Worm (Caenorhabditis elegans) whole organism, L2 larva: ENCODE data around the gene C25H3.3.

Experiments
- alr-1 ChIP-seq: fragments of 150-350 bp; optimal IDR thresholded peaks from 2 replicates; lab custom pipeline; 2014; ENCODE audit warnings: missing biosample characterization, missing genetic modification characterization
- ama-1 ChIP-seq: fragments of 150-350 bp; optimal IDR thresholded peaks from 2 replicates; lab custom pipeline; 2018; ENCODE audit warnings: inconsistent platforms
- blmp-1 ChIP-seq: sonication (generic microtip); optimal IDR thresholded peaks from 2 replicates; lab custom pipeline; 2017; ENCODE audit warnings: missing genetic modification characterization, mild to moderate bottlenecking, missing compliant biosample characterization, antibody characterized with exemption, moderate library complexity; ENCODE audit not compliant: insufficient read depth
- fos-1 ChIP-seq: fragments of 150-350 bp; optimal IDR thresholded peaks from 2 replicates; lab custom pipeline; 2014; ENCODE audit warnings: missing biosample characterization, missing genetic modification characterization
- lin-13 ChIP-seq: fragments of 150-350 bp; optimal IDR thresholded peaks from 2 replicates; lab custom pipeline; 2014; ENCODE audit warnings: missing biosample characterization, missing genetic modification reagents, missing genetic modification characterization
- nhr-10 ChIP-seq: sonication (generic microtip); optimal IDR thresholded peaks from 2 replicates; lab custom pipeline; 2017; ENCODE audit warnings: missing biosample characterization, missing genetic modification characterization
- snpc-4 ChIP-seq: fragments of 150-350 bp; optimal IDR thresholded peaks from 2 replicates; lab custom pipeline; 2014; ENCODE audit warnings: missing biosample characterization, missing genetic modification characterization
- unc-39 ChIP-seq: fragments of 150-350 bp; optimal IDR thresholded peaks from 2 replicates; lab custom pipeline; 2014; ENCODE audit warnings: missing biosample characterization, missing genetic modification characterization
- unc-62 ChIP-seq: fragments of 150-350 bp; optimal IDR thresholded peaks from 2 replicates; lab custom pipeline; 2014; ENCODE audit warnings: missing biosample characterization, missing genetic modification reagents, missing genetic modification characterization
- ztf-11 ChIP-seq: sonication (generic microtip); optimal IDR thresholded peaks from 2 replicates; lab custom pipeline; 2017; ENCODE audit warnings: missing biosample characterization, missing genetic modification characterization

ce11 chrII:5649236-5650004, 44.6 kb upstream of the C25H3.3 start, which contains the start of the genes sam-4, F59E12.17 and zyg-1:
- TF ChIP-seq alr-1 (tag; lab: Kevin White, UChicago) (no peak), unc-62 (no peak), ama-1 (lab: Kevin White, UChicago) (no peak), blmp-1 (tag; lab: Kevin White, UChicago) (no peak), lin-13 (GFP tag; lab: Kevin White, UChicago) (no peak), ztf-11 (tag; lab: Kevin White, UChicago) (no peak), unc-39 (tag; lab: Kevin White, UChicago) (no peak), nhr-10 (tag; lab: Kevin White, UChicago) (no peak), snpc-4 (tag; lab: Kevin White, UChicago) (peak; percentile 20), fos-1 (peak; percentile 41)
